Fruit fly (Drosophila melanogaster) whole organism, embryonic: ENCODE results near the gene Trax.

Experiments
- Adf1 ChIP-seq: fragments of 200-800 bp; sonication (Bioruptor generic); IDR thresholded peaks from 2 replicates; pipeline ENCODE4 v1.3.6; 2022; ENCODE audit warnings: missing biosample characterization, missing genetic modification characterization
- Bgb ChIP-seq: fragments of 200-800 bp; sonication (Bioruptor generic); IDR thresholded peaks from 2 replicates; pipeline ENCODE4 v1.3.6; 2022; ENCODE audit warnings: missing biosample characterization, missing genetic modification characterization; ENCODE audit not compliant: partially characterized antibody
- CG10209 ChIP-seq: fragments of 200-800 bp; sonication (Bioruptor generic); optimal IDR thresholded peaks from 3 replicates; lab custom pipeline; 2017; ENCODE audit warnings: missing biosample characterization, mild to moderate bottlenecking, missing genetic modification characterization, missing genetic modification reagents
- CG10267 ChIP-seq: fragments of 200-800 bp; sonication (Bioruptor generic); optimal IDR thresholded peaks from 2 replicates; lab custom pipeline; 2018; ENCODE audit warnings: missing biosample characterization, mild to moderate bottlenecking, missing genetic modification characterization, moderate library complexity
- CG11085 ChIP-seq: fragments of 200-800 bp; sonication (Bioruptor generic); IDR thresholded peaks from 2 replicates; pipeline ENCODE4 v1.3.6; 2022; ENCODE audit warnings: missing biosample characterization, missing genetic modification characterization
- CG11560 ChIP-seq: fragments of 200-800 bp; sonication (Bioruptor generic); IDR thresholded peaks from 3 replicates; pipeline ENCODE4 v1.3.6; 2022; ENCODE audit warnings: missing biosample characterization, missing genetic modification characterization
- CG13287 ChIP-seq: fragments of 200-800 bp; sonication (Bioruptor generic); IDR thresholded peaks from 2 replicates; pipeline ENCODE4 v1.3.6; 2022; ENCODE audit warnings: missing biosample characterization, missing genetic modification characterization; ENCODE audit not compliant: partially characterized antibody
- CG13424 ChIP-seq: fragments of 200-800 bp; sonication (Bioruptor generic); optimal IDR thresholded peaks from 2 replicates; lab custom pipeline; 2019; ENCODE audit warnings: missing biosample characterization, mild to moderate bottlenecking, missing genetic modification characterization, moderate library complexity
- CG1603 ChIP-seq: fragments of 200-800 bp; sonication (Bioruptor generic); optimal IDR thresholded peaks from 2 replicates; lab custom pipeline; 2019; ENCODE audit warnings: missing biosample characterization, mild to moderate bottlenecking, missing genetic modification characterization, moderate library complexity
- CG17359 ChIP-seq: fragments of 200-800 bp; sonication (Bioruptor generic); optimal IDR thresholded peaks from 3 replicates; lab custom pipeline; 2018; ENCODE audit warnings: missing biosample characterization, mild to moderate bottlenecking, missing genetic modification characterization, moderate library complexity
- CG17829 ChIP-seq: fragments of 200-800 bp; optimal IDR thresholded peaks from 2 replicates; lab custom pipeline; 2019; ENCODE audit warnings: missing biosample characterization, mild to moderate bottlenecking, missing genetic modification characterization, moderate library complexity
- CG18262 ChIP-seq: fragments of 200-800 bp; optimal IDR thresholded peaks from 3 replicates; lab custom pipeline; 2019; ENCODE audit warnings: missing biosample characterization, mild to moderate bottlenecking, missing genetic modification characterization, moderate library complexity
- CG18476 ChIP-seq: fragments of 200-800 bp; sonication (Bioruptor generic); optimal IDR thresholded peaks from 2 replicates; lab custom pipeline; 2016; ENCODE audit warnings: missing biosample characterization, mild to moderate bottlenecking, missing genetic modification characterization
- CG2712 ChIP-seq: fragments of 200-800 bp; optimal IDR thresholded peaks from 3 replicates; lab custom pipeline; 2019; ENCODE audit warnings: missing biosample characterization, mild to moderate bottlenecking, missing genetic modification characterization, moderate library complexity
- CG32767 ChIP-seq: fragments of 200-800 bp; sonication (Bioruptor generic); IDR thresholded peaks from 2 replicates; pipeline ENCODE4 v1.3.6; 2022; ENCODE audit warnings: missing biosample characterization, missing genetic modification characterization
- CG3281 ChIP-seq: fragments of 200-800 bp; sonication (Bioruptor generic); optimal IDR thresholded peaks from 3 replicates; lab custom pipeline; 2017; ENCODE audit warnings: missing biosample characterization, mild to moderate bottlenecking, missing genetic modification characterization
- CG34422 ChIP-seq: fragments of 200-800 bp; sonication (Bioruptor generic); IDR thresholded peaks from 3 replicates; pipeline ENCODE4 v1.3.6; 2022; ENCODE audit warnings: missing biosample characterization, missing genetic modification characterization
- CG8388 ChIP-seq: fragments of 200-800 bp; sonication (Bioruptor generic); optimal IDR thresholded peaks from 2 replicates; lab custom pipeline; 2019; ENCODE audit warnings: missing biosample characterization, mild to moderate bottlenecking, missing genetic modification characterization, moderate library complexity
- CG9437 ChIP-seq: fragments of 200-800 bp; sonication (Bioruptor generic); optimal IDR thresholded peaks from 2 replicates; lab custom pipeline; 2018; ENCODE audit warnings: missing biosample characterization, mild to moderate bottlenecking, missing genetic modification characterization
- CkIIα-i1 ChIP-seq: fragments of 200-800 bp; sonication (Bioruptor generic); IDR thresholded peaks from 2 replicates; pipeline ENCODE4 v1.3.6; 2022; ENCODE audit warnings: missing biosample characterization, missing genetic modification characterization
- CoRest ChIP-seq: fragments of 200-800 bp; sonication (Bioruptor generic); optimal IDR thresholded peaks from 3 replicates; lab custom pipeline; 2018; ENCODE audit warnings: missing biosample characterization, mild to moderate bottlenecking, missing genetic modification characterization, moderate library complexity
- Dad ChIP-seq: fragments of 200-800 bp; sonication (Bioruptor generic); optimal IDR thresholded peaks from 3 replicates; lab custom pipeline; 2016; ENCODE audit warnings: missing biosample characterization, missing genetic modification characterization
- Drgx ChIP-seq: fragments of 200-800 bp; sonication (Bioruptor generic); IDR thresholded peaks from 2 replicates; pipeline ENCODE4 v1.3.6; 2022; ENCODE audit warnings: missing biosample characterization, missing genetic modification characterization
- Ets65A ChIP-seq: fragments of 200-800 bp; sonication (Bioruptor generic); peaks from one replicate; lab custom pipeline; 2016; ENCODE audit warnings: missing biosample characterization, missing genetic modification characterization
- Lim3 ChIP-seq: fragments of 200-800 bp; sonication (Bioruptor generic); IDR thresholded peaks from 2 replicates; pipeline ENCODE4 v1.3.6; 2022; ENCODE audit warnings: missing biosample characterization, missing genetic modification characterization
- MESR4 ChIP-seq: fragments of 200-800 bp; sonication (Bioruptor generic); optimal IDR thresholded peaks from 2 replicates; lab custom pipeline; 2018; ENCODE audit warnings: missing biosample characterization, mild to moderate bottlenecking, missing genetic modification characterization, moderate library complexity
- Med ChIP-seq: fragments of 200-800 bp; sonication (Bioruptor generic); peaks from one replicate; lab custom pipeline; 2016; ENCODE audit warnings: missing biosample characterization, missing genetic modification characterization, mild to moderate bottlenecking, inconsistent platforms, moderate library complexity
- Myb ChIP-seq: fragments of 200-800 bp; sonication (Bioruptor generic); optimal IDR thresholded peaks from 2 replicates; lab custom pipeline; 2016; ENCODE audit warnings: missing biosample characterization, missing genetic modification characterization
- Oli ChIP-seq: fragments of 200-800 bp; sonication (Bioruptor generic); optimal IDR thresholded peaks from 2 replicates; lab custom pipeline; 2018; ENCODE audit warnings: missing biosample characterization, mild to moderate bottlenecking, missing genetic modification characterization, moderate library complexity
- Usf ChIP-seq: fragments of 200-800 bp; sonication (Bioruptor generic); optimal IDR thresholded peaks from 2 replicates; lab custom pipeline; 2017; ENCODE audit warnings: missing genotype, missing biosample characterization, missing genetic modification characterization
- ap ChIP-seq: fragments of 200-800 bp; sonication (Bioruptor generic); IDR thresholded peaks from 2 replicates; pipeline ENCODE4 v1.3.6; 2022; ENCODE audit warnings: missing biosample characterization, missing genetic modification characterization
- ash1 ChIP-seq: fragments of 200-800 bp; sonication (Bioruptor generic); optimal IDR thresholded peaks from 2 replicates; lab custom pipeline; 2018; ENCODE audit warnings: missing biosample characterization, mild to moderate bottlenecking, missing genetic modification characterization
- dpn ChIP-seq, 2 experiments: fragments of 200-800 bp; sonication (Bioruptor generic); optimal IDR thresholded peaks; 3 replicates each; lab custom pipeline; 2016; ENCODE audit warnings: missing biosample characterization in 2 of 2, missing genetic modification characterization in 2 of 2
- dysf ChIP-seq: fragments of 200-800 bp; sonication (Bioruptor generic); IDR thresholded peaks from 3 replicates; pipeline ENCODE4 v1.3.6; 2022; ENCODE audit warnings: missing biosample characterization, missing genetic modification characterization
- ems ChIP-seq: fragments of 200-800 bp; sonication (Bioruptor generic); optimal IDR thresholded peaks from 3 replicates; lab custom pipeline; 2016; ENCODE audit warnings: missing biosample characterization, missing genetic modification characterization
- exex ChIP-seq: fragments of 200-800 bp; sonication (Bioruptor generic); optimal IDR thresholded peaks from 4 replicates; lab custom pipeline; 2018; ENCODE audit warnings: missing biosample characterization, mild to moderate bottlenecking, missing genetic modification characterization, moderate library complexity
- eyg ChIP-seq: fragments of 200-800 bp; sonication (Bioruptor generic); optimal IDR thresholded peaks from 3 replicates; lab custom pipeline; 2016; ENCODE audit warnings: missing biosample characterization, missing genetic modification characterization
- gcm ChIP-seq: fragments of 200-800 bp; sonication (Bioruptor generic); optimal IDR thresholded peaks from 2 replicates; lab custom pipeline; 2019; ENCODE audit warnings: missing biosample characterization, mild to moderate bottlenecking, missing genetic modification characterization, moderate library complexity
- hbn ChIP-seq: fragments of 200-800 bp; sonication (Bioruptor generic); IDR thresholded peaks from 2 replicates; pipeline ENCODE4 v1.3.6; 2022; ENCODE audit warnings: missing biosample characterization, missing genetic modification characterization; ENCODE audit not compliant: partially characterized antibody
- klu ChIP-seq: fragments of 200-800 bp; sonication (Bioruptor generic); IDR thresholded peaks from 2 replicates; pipeline ENCODE4 v1.3.6; 2022; ENCODE audit warnings: missing biosample characterization, missing genetic modification characterization
- kni ChIP-seq: fragments of 200-800 bp; sonication (Bioruptor generic); optimal IDR thresholded peaks from 3 replicates; lab custom pipeline; 2017; ENCODE audit warnings: mild to moderate bottlenecking, missing biosample characterization, missing genetic modification reagents, missing genetic modification characterization
- lab ChIP-seq: fragments of 200-800 bp; sonication (Bioruptor generic); optimal IDR thresholded peaks from 3 replicates; lab custom pipeline; 2017; ENCODE audit warnings: missing biosample characterization, missing genetic modification characterization, mild to moderate bottlenecking, moderate library complexity, missing genetic modification reagents
- lilli ChIP-seq: fragments of 200-800 bp; sonication (Bioruptor generic); optimal IDR thresholded peaks from 3 replicates; lab custom pipeline; 2016; ENCODE audit warnings: missing biosample characterization, missing genetic modification characterization
- odd ChIP-seq: fragments of 200-800 bp; sonication (Bioruptor generic); optimal IDR thresholded peaks from 2 replicates; lab custom pipeline; 2017; ENCODE audit warnings: missing biosample characterization, mild to moderate bottlenecking, missing genetic modification characterization
- phol ChIP-seq: fragments of 200-800 bp; sonication (Bioruptor generic); optimal IDR thresholded peaks from 3 replicates; lab custom pipeline; 2018; ENCODE audit warnings: missing biosample characterization, mild to moderate bottlenecking, missing genetic modification characterization, moderate library complexity
- prd ChIP-seq, 3 experiments: fragments of >200 bp in 2 of 3; fragments of 200-800 bp in 1 of 3; sonication (Bioruptor generic) in 1 of 3; optimal IDR thresholded peaks in 2 of 3; IDR thresholded peaks in 1 of 3; 2 replicates in 2 of 3; 3 replicates in 1 of 3; pipeline versions ENCODE4 v1.3.6 to Lab custom; 2017 to 2022; ENCODE audit warnings: missing biosample characterization in 1 of 3, missing genetic modification characterization in 1 of 3
- ranshi ChIP-seq: fragments of 200-800 bp; sonication (Bioruptor generic); IDR thresholded peaks from 2 replicates; pipeline ENCODE4 v1.3.6; 2022; ENCODE audit warnings: missing biosample characterization, missing genetic modification characterization
- sens ChIP-seq: fragments of 200-800 bp; sonication (Bioruptor generic); peaks from one replicate; lab custom pipeline; 2016; ENCODE audit warnings: missing biosample characterization, missing genetic modification characterization
- sug ChIP-seq: fragments of 200-800 bp; optimal IDR thresholded peaks from 2 replicates; lab custom pipeline; 2019; ENCODE audit warnings: missing biosample characterization, mild to moderate bottlenecking, missing genetic modification characterization, moderate library complexity

The Trax gene

dm6 chr3R:15340052-15340732, 21.3 kb upstream of the Trax start, which contains the start of gene SerRS-m:
TSS of gene SerRS-m (plus strand) at chr3R:15340667.
- TF ChIP-seq CG18476 (GFP tag; lab: Kevin White, UChicago) = no peak
- TF ChIP-seq ranshi (GFP tag; lab: Robert Waterston, UW) = no peak
- no peak; the same call in 1 of the 2 replicates for TF ChIP-seq Adf1 (GFP tag; lab: Robert Waterston, UW)
- TF ChIP-seq CG18262 = peak; percentile 14
- TF ChIP-seq CoRest (tag; lab: Kevin White, UChicago) = peak; percentile 18
- peak; percentile 0 for TF ChIP-seq exex (tag; lab: Kevin White, UChicago)
- TF ChIP-seq sens (GFP tag; lab: Kevin White, UChicago) = peak; percentile 83
- TF ChIP-seq gcm (GFP tag; lab: Kevin White, UChicago) = peak; percentile 29
- TF ChIP-seq hbn = no peak
- TF ChIP-seq ap (GFP tag; lab: Robert Waterston, UW) = no peak
- TF ChIP-seq MESR4 (GFP tag; lab: Kevin White, UChicago) = no peak
- peak in 1 of 2 experiments; percentile 7 for TF ChIP-seq dpn (GFP tag; optimal IDR thresholded peaks at IDR 0.05; lab: Kevin White, UChicago)
- peak; percentile 68 for TF ChIP-seq Myb (GFP tag; lab: Kevin White, UChicago)
- no peak for TF ChIP-seq CG34422 (GFP tag; lab: Robert Waterston, UW)
- TF ChIP-seq Dad (GFP tag; lab: Kevin White, UChicago) = no peak
- TF ChIP-seq Lim3 (GFP tag; lab: Robert Waterston, UW) = no peak
- TF ChIP-seq CG2712 (tag; lab: Kevin White, UChicago) = peak; percentile 39
- TF ChIP-seq dysf (GFP tag; lab: Robert Waterston, UW) = no peak
- no peak for TF ChIP-seq CG3281
- peak; percentile 34 for TF ChIP-seq Ets65A (GFP tag; lab: Kevin White, UChicago)
- TF ChIP-seq CG10209 (GFP tag; lab: Kevin White, UChicago) = peak; percentile 3
- no peak for TF ChIP-seq CG32767 (GFP tag; lab: Robert Waterston, UW)
- no peak for TF ChIP-seq prd (optimal IDR thresholded peaks at IDR 0.05; lab: Kevin White, UChicago)
- peak; percentile 21; the same call in 1 of the 3 replicates for TF ChIP-seq prd (GFP tag; IDR thresholded peaks at IDR 0.05; lab: Robert Waterston, UW)
- peak; percentile 75 for TF ChIP-seq Med (GFP tag; lab: Kevin White, UChicago)
- TF ChIP-seq lab (GFP tag; lab: Kevin White, UChicago) = no peak
- TF ChIP-seq odd (GFP tag; lab: Kevin White, UChicago) = no peak
- no peak for TF ChIP-seq klu
- TF ChIP-seq phol = peak; percentile 32
- 0 out of 2 replicates have a peak, but pooled peaks have one; percentile 6 for TF ChIP-seq Bgb
- no peak for TF ChIP-seq CG11560 (tag; lab: Robert Waterston, UW)
- peak; percentile 17 for TF ChIP-seq CG10267
- TF ChIP-seq CG11085 (GFP tag; lab: Robert Waterston, UW) = no peak
- TF ChIP-seq CkIIα-i1 (GFP tag; lab: Robert Waterston, UW) = no peak
- no peak for TF ChIP-seq ash1 (GFP tag; lab: Kevin White, UChicago)
- TF ChIP-seq lilli (GFP tag; lab: Kevin White, UChicago) = peak; percentile 11
- no peak for TF ChIP-seq Drgx (GFP tag; lab: Robert Waterston, UW)
- peak; percentile 13 for TF ChIP-seq Oli
- TF ChIP-seq CG9437 (GFP tag; lab: Kevin White, UChicago) = peak; percentile 99
- no peak for TF ChIP-seq Usf (GFP tag; lab: Kevin White, UChicago)
- TF ChIP-seq CG8388 (GFP tag; lab: Kevin White, UChicago) = peak; percentile 41
- peak; percentile 19 for TF ChIP-seq CG17359 (tag; lab: Kevin White, UChicago)
- no peak for TF ChIP-seq eyg (GFP tag; lab: Kevin White, UChicago)
- TF ChIP-seq ems (GFP tag; lab: Kevin White, UChicago) = no peak
- peak; percentile 33 for TF ChIP-seq CG13287 (GFP tag; lab: Robert Waterston, UW)
- TF ChIP-seq kni (GFP tag; lab: Kevin White, UChicago) = peak; percentile 17
- TF ChIP-seq CG17829 (tag; lab: Kevin White, UChicago) = peak; percentile 15
- TF ChIP-seq CG13424 (tag; lab: Kevin White, UChicago) = peak; percentile 15
- peak; percentile 19 for TF ChIP-seq CG1603 (tag; lab: Kevin White, UChicago)
- TF ChIP-seq sug (tag; lab: Kevin White, UChicago) = peak; percentile 12
